Worm (Caenorhabditis elegans) whole organism, young adult: ENCODE measurements around the gene F07H5.7.

Experiments used
- F49E8.2 ChIP-seq: sonication (generic microtip); optimal IDR thresholded peaks from 3 replicates; lab custom pipeline; 2017; ENCODE audit warnings: missing genetic modification characterization, mild to moderate bottlenecking, missing compliant biosample characterization, antibody characterized with exemption, moderate library complexity; ENCODE audit not compliant: insufficient read depth
- F55B11.4 ChIP-seq: sonication (generic microtip); optimal IDR thresholded peaks from 2 replicates; lab custom pipeline; 2016; ENCODE audit warnings: missing compliant biosample characterization, missing genetic modification characterization, borderline replicate concordance; ENCODE audit not compliant: insufficient read depth
- Y53F4B.3 ChIP-seq: fragments of 200-800 bp; sonication (Bioruptor generic); IDR thresholded peaks from 2 replicates; pipeline ENCODE4 v1.3.6; 2022; ENCODE audit warnings: missing genetic modification reagents, missing genetic modification characterization, missing compliant biosample characterization
- dox-1 ChIP-seq: fragments of 200-800 bp; sonication (Bioruptor generic); IDR thresholded peaks from 2 replicates; pipeline ENCODE4 v1.3.6; 2022; ENCODE audit warnings: missing genetic modification reagents, missing genetic modification characterization, missing compliant biosample characterization
- dpl-1 ChIP-seq: fragments of 150-350 bp; optimal IDR thresholded peaks from 2 replicates; lab custom pipeline; 2014; ENCODE audit warnings: missing biosample characterization, missing genetic modification reagents, missing genetic modification characterization
- gei-17 ChIP-seq: fragments of 200-800 bp; sonication (Bioruptor generic); optimal IDR thresholded peaks from 2 replicates; lab custom pipeline; 2018; ENCODE audit warnings: mild to moderate bottlenecking, missing genetic modification characterization, missing compliant biosample characterization
- nhr-120 ChIP-seq: fragments of 200-800 bp; sonication (Bioruptor generic); IDR thresholded peaks from 2 replicates; pipeline ENCODE4 v1.3.6; 2022; ENCODE audit warnings: missing genetic modification characterization, missing compliant biosample characterization
- somi-1 ChIP-seq: fragments of 200-800 bp; sonication (Bioruptor generic); optimal IDR thresholded peaks from 2 replicates; lab custom pipeline; 2018; ENCODE audit warnings: mild to moderate bottlenecking, missing genetic modification characterization, missing compliant biosample characterization
- tbp1 ChIP-seq: fragments of 200-800 bp; sonication (Bioruptor generic); optimal IDR thresholded peaks from 2 replicates; lab custom pipeline; 2018; ENCODE audit warnings: mild to moderate bottlenecking, missing genetic modification characterization, missing compliant biosample characterization

ce11 chrII:8835857-8836256, 41.9 kb upstream of the F07H5.7 start, which contains the start of gene F46C5.4:
- TF ChIP-seq tbp1 (no peak), nhr-120 (GFP tag; lab: Robert Waterston, UW) (no peak), somi-1 (no peak), F49E8.2 (no peak), dpl-1 (GFP tag; lab: Kevin White, UChicago) (no peak), dox-1 (no peak), Y53F4B.3 (GFP tag; lab: Robert Waterston, UW) (no peak), gei-17 (GFP tag; lab: Kevin White, UChicago) (no peak), F55B11.4 (no peak)
